Worm (Caenorhabditis elegans) whole organism, mixed stage, embryonic: ENCODE results near the gene gly-4.

Experiments
- ces-1 ChIP-seq: fragments of 150-350 bp; optimal IDR thresholded peaks from 2 replicates; lab custom pipeline; 2014; ENCODE audit warnings: missing biosample characterization, missing genetic modification reagents, missing genetic modification characterization
- drap-1 ChIP-seq: fragments of 200-800 bp; sonication (Bioruptor generic); optimal IDR thresholded peaks from 3 replicates; lab custom pipeline; 2018; ENCODE audit warnings: mild to moderate bottlenecking, missing genetic modification characterization, missing compliant biosample characterization
- elt-3 ChIP-seq: fragments of 150-350 bp; optimal IDR thresholded peaks from 2 replicates; lab custom pipeline; 2014; ENCODE audit warnings: missing biosample characterization, missing genetic modification characterization
- ham-2 ChIP-seq: fragments of 200-800 bp; sonication (Bioruptor generic); optimal IDR thresholded peaks from 2 replicates; lab custom pipeline; 2018; ENCODE audit warnings: mild to moderate bottlenecking, missing genetic modification characterization, missing compliant biosample characterization
- hlh-1 ChIP-seq: fragments of 150-350 bp; optimal IDR thresholded peaks from 2 replicates; lab custom pipeline; 2014; ENCODE audit warnings: missing biosample characterization, missing genetic modification reagents, missing genetic modification characterization
- lin-13 ChIP-seq: fragments of 150-350 bp; optimal IDR thresholded peaks from 2 replicates; lab custom pipeline; 2014; ENCODE audit warnings: missing biosample characterization, missing genetic modification characterization
- lin-32 ChIP-seq: fragments of 200-800 bp; sonication (Bioruptor generic); optimal IDR thresholded peaks from 2 replicates; lab custom pipeline; 2018; ENCODE audit warnings: mild to moderate bottlenecking, missing genetic modification characterization, missing compliant biosample characterization
- nhr-237 ChIP-seq: fragments of 150-350 bp; optimal IDR thresholded peaks from 2 replicates; lab custom pipeline; 2014; ENCODE audit warnings: missing biosample characterization, missing genetic modification characterization
- nhr-28 ChIP-seq: fragments of 150-350 bp; optimal IDR thresholded peaks from 2 replicates; lab custom pipeline; 2014; ENCODE audit warnings: missing biosample characterization, missing genetic modification characterization
- nhr-76 ChIP-seq: sonication (generic microtip); optimal IDR thresholded peaks from 2 replicates; lab custom pipeline; 2017; ENCODE audit warnings: missing biosample characterization, missing genetic modification characterization
- snpc-4 ChIP-seq: fragments of 150-350 bp; optimal IDR thresholded peaks from 2 replicates; lab custom pipeline; 2014; ENCODE audit warnings: missing biosample characterization, missing genetic modification characterization
- unc-62 ChIP-seq: fragments of 150-350 bp; optimal IDR thresholded peaks from 2 replicates; lab custom pipeline; 2014; ENCODE audit warnings: missing biosample characterization, missing genetic modification reagents, missing genetic modification characterization
- ztf-11 ChIP-seq: fragments of 150-350 bp; optimal IDR thresholded peaks from 2 replicates; lab custom pipeline; 2014; ENCODE audit warnings: missing biosample characterization, missing genetic modification characterization

ce11 chrV:19901826-19902225 lies 6.7 kb upstream of the gly-4 start:
- no peak for TF ChIP-seq ces-1 (GFP tag; lab: Kevin White, UChicago)
- TF ChIP-seq lin-32 (GFP tag; lab: Kevin White, UChicago) = no peak
- no peak for TF ChIP-seq ztf-11 (tag; lab: Kevin White, UChicago)
- no peak for TF ChIP-seq nhr-76
- no peak for TF ChIP-seq ham-2
- TF ChIP-seq lin-13 (tag; lab: Kevin White, UChicago) = no peak
- TF ChIP-seq nhr-28 (tag; lab: Kevin White, UChicago) = no peak
- no peak for TF ChIP-seq nhr-237 (tag; lab: Kevin White, UChicago)
- no peak for TF ChIP-seq unc-62 (GFP tag; lab: Kevin White, UChicago)
- no peak for TF ChIP-seq elt-3 (tag; lab: Kevin White, UChicago)
- no peak for TF ChIP-seq snpc-4 (tag; lab: Kevin White, UChicago)
- TF ChIP-seq drap-1 (GFP tag; lab: Kevin White, UChicago) = no peak
- TF ChIP-seq hlh-1 (tag; lab: Kevin White, UChicago) = no peak
